Fruit fly (Drosophila melanogaster) whole organism, embryonic: ENCODE measurements around the gene NijC.

Experiments
- Bgb ChIP-seq: fragments of 200-800 bp; sonication (Bioruptor generic); IDR thresholded peaks from 2 replicates; pipeline ENCODE4 v1.3.6; 2022; ENCODE audit warnings: missing biosample characterization, missing genetic modification characterization; ENCODE audit not compliant: partially characterized antibody
- CG10147 ChIP-seq: fragments of 200-800 bp; sonication (Bioruptor generic); optimal IDR thresholded peaks from 2 replicates; lab custom pipeline; 2019; ENCODE audit warnings: missing biosample characterization, mild to moderate bottlenecking, missing genetic modification characterization, moderate library complexity
- CG1024 ChIP-seq: fragments of 200-800 bp; sonication (Bioruptor generic); IDR thresholded peaks from 2 replicates; pipeline ENCODE4 v1.3.6; 2022; ENCODE audit warnings: missing biosample characterization, missing genetic modification characterization
- CG11093 ChIP-seq: fragments of 200-800 bp; sonication (Bioruptor generic); IDR thresholded peaks from 3 replicates; pipeline ENCODE4 v1.3.6; 2022; ENCODE audit warnings: missing biosample characterization, missing genetic modification characterization
- CG11456 ChIP-seq: fragments of 200-800 bp; sonication (Bioruptor generic); IDR thresholded peaks from 3 replicates; pipeline ENCODE4 v1.3.6; 2022; ENCODE audit warnings: missing biosample characterization, missing genetic modification characterization
- CG12104 ChIP-seq: fragments of 200-800 bp; sonication (Bioruptor generic); optimal IDR thresholded peaks from 3 replicates; lab custom pipeline; 2016; ENCODE audit warnings: missing biosample characterization, missing genetic modification characterization
- CG12769 ChIP-seq: fragments of 200-800 bp; sonication (Bioruptor generic); optimal IDR thresholded peaks from 2 replicates; lab custom pipeline; 2019; ENCODE audit warnings: missing biosample characterization, mild to moderate bottlenecking, missing genetic modification characterization, moderate library complexity
- CG15073 ChIP-seq: fragments of 200-800 bp; sonication (Bioruptor generic); optimal IDR thresholded peaks from 2 replicates; lab custom pipeline; 2016; ENCODE audit warnings: missing biosample characterization, missing genetic modification characterization
- CG17568 ChIP-seq: fragments of 200-800 bp; sonication (Bioruptor generic); optimal IDR thresholded peaks from 2 replicates; lab custom pipeline; 2018; ENCODE audit warnings: missing biosample characterization, mild to moderate bottlenecking, missing genetic modification characterization, moderate library complexity
- CG18619 ChIP-seq: fragments of 200-800 bp; sonication (Bioruptor generic); optimal IDR thresholded peaks from 3 replicates; lab custom pipeline; 2017; ENCODE audit warnings: missing biosample characterization, mild to moderate bottlenecking, missing genetic modification characterization
- CG2129 ChIP-seq: fragments of 200-800 bp; sonication (Bioruptor generic); IDR thresholded peaks from 2 replicates; pipeline ENCODE4 v1.3.6; 2022; ENCODE audit warnings: missing biosample characterization, missing genetic modification characterization; ENCODE audit not compliant: partially characterized antibody
- CG3407 ChIP-seq: fragments of 200-800 bp; sonication (Bioruptor generic); optimal IDR thresholded peaks from 2 replicates; lab custom pipeline; 2018; ENCODE audit warnings: missing biosample characterization, mild to moderate bottlenecking, missing genetic modification characterization
- CG34224 ChIP-seq: fragments of 200-800 bp; sonication (Bioruptor generic); IDR thresholded peaks from 3 replicates; pipeline ENCODE4 v1.3.6; 2022; ENCODE audit warnings: missing biosample characterization, missing genetic modification characterization; ENCODE audit not compliant: partially characterized antibody
- CG34376 ChIP-seq: fragments of 200-800 bp; sonication (Bioruptor generic); optimal IDR thresholded peaks from 2 replicates; lab custom pipeline; 2018; ENCODE audit warnings: missing biosample characterization, mild to moderate bottlenecking, missing genetic modification characterization
- CG7556 ChIP-seq: fragments of 200-800 bp; sonication (Bioruptor generic); optimal IDR thresholded peaks from 2 replicates; lab custom pipeline; 2017; ENCODE audit warnings: missing biosample characterization, mild to moderate bottlenecking, missing genetic modification characterization
- CG7963 ChIP-seq: fragments of 200-800 bp; sonication (Bioruptor generic); IDR thresholded peaks from 3 replicates; pipeline ENCODE4 v1.3.6; 2022; ENCODE audit warnings: missing biosample characterization, missing genetic modification characterization; ENCODE audit not compliant: partially characterized antibody
- CG8290 ChIP-seq, 3 experiments: fragments of 200-800 bp; sonication (Bioruptor generic); optimal IDR thresholded peaks; 2 replicates each; lab custom pipeline; 2016 to 2019; ENCODE audit warnings: missing biosample characterization in 3 of 3, missing genetic modification characterization in 3 of 3, mild to moderate bottlenecking in 2 of 3, moderate library complexity in 1 of 3
- Drgx ChIP-seq: fragments of 200-800 bp; sonication (Bioruptor generic); IDR thresholded peaks from 2 replicates; pipeline ENCODE4 v1.3.6; 2022; ENCODE audit warnings: missing biosample characterization, missing genetic modification characterization
- Fer2 ChIP-seq: fragments of 200-800 bp; sonication (Bioruptor generic); optimal IDR thresholded peaks from 2 replicates; lab custom pipeline; 2018; ENCODE audit warnings: missing biosample characterization, mild to moderate bottlenecking, missing genetic modification characterization, moderate library complexity
- HLH4C ChIP-seq: fragments of 200-800 bp; sonication (Bioruptor generic); IDR thresholded peaks from 3 replicates; pipeline ENCODE4 v1.3.6; 2022; ENCODE audit warnings: missing biosample characterization, missing genetic modification characterization; ENCODE audit not compliant: partially characterized antibody
- HLHmδ ChIP-seq: fragments of 200-800 bp; sonication (Bioruptor generic); optimal IDR thresholded peaks from 2 replicates; lab custom pipeline; 2018; ENCODE audit warnings: missing biosample characterization, mild to moderate bottlenecking, missing genetic modification characterization, moderate library complexity
- HmgD ChIP-seq: fragments of 200-800 bp; sonication (Bioruptor generic); optimal IDR thresholded peaks from 3 replicates; lab custom pipeline; 2016; ENCODE audit warnings: missing biosample characterization, missing genetic modification characterization
- Hr39 ChIP-seq: fragments of >200 bp; optimal IDR thresholded peaks from 2 replicates; lab custom pipeline; 2017
- MBD-R2 ChIP-seq: fragments of 200-800 bp; sonication (Bioruptor generic); IDR thresholded peaks from 2 replicates; pipeline ENCODE4 v1.3.6; 2022; ENCODE audit warnings: missing biosample characterization, missing genetic modification characterization
- Med ChIP-seq: fragments of 200-800 bp; sonication (Bioruptor generic); peaks from one replicate; lab custom pipeline; 2016; ENCODE audit warnings: missing biosample characterization, missing genetic modification characterization, mild to moderate bottlenecking, inconsistent platforms, moderate library complexity
- NC2α ChIP-seq: fragments of 200-800 bp; sonication (Bioruptor generic); optimal IDR thresholded peaks from 2 replicates; lab custom pipeline; 2016; ENCODE audit warnings: missing biosample characterization, missing genetic modification characterization
- Nf-YA ChIP-seq: fragments of 200-800 bp; sonication (Bioruptor generic); IDR thresholded peaks from 2 replicates; pipeline ENCODE4 v1.3.6; 2022; ENCODE audit warnings: missing biosample characterization, missing genetic modification characterization
- Oli ChIP-seq: fragments of 200-800 bp; sonication (Bioruptor generic); optimal IDR thresholded peaks from 2 replicates; lab custom pipeline; 2018; ENCODE audit warnings: missing biosample characterization, mild to moderate bottlenecking, missing genetic modification characterization, moderate library complexity
- Ptx1 ChIP-seq: fragments of 200-800 bp; sonication (Bioruptor generic); IDR thresholded peaks from 2 replicates; pipeline ENCODE4 v1.3.6; 2022; ENCODE audit warnings: missing biosample characterization, missing genetic modification characterization
- Ravus ChIP-seq: fragments of 200-800 bp; sonication (Bioruptor generic); IDR thresholded peaks from 2 replicates; pipeline ENCODE4 v1.3.6; 2022; ENCODE audit warnings: missing biosample characterization, missing genetic modification characterization
- Scr ChIP-seq: fragments of 200-800 bp; sonication (Bioruptor generic); IDR thresholded peaks from 2 replicates; pipeline ENCODE4 v1.3.6; 2022; ENCODE audit warnings: missing biosample characterization, missing genetic modification characterization; ENCODE audit not compliant: partially characterized antibody
- Six4 ChIP-seq: fragments of 200-800 bp; sonication (Bioruptor generic); optimal IDR thresholded peaks from 2 replicates; lab custom pipeline; 2016; ENCODE audit warnings: missing biosample characterization, missing genetic modification characterization
- Taf1 ChIP-seq: fragments of 200-800 bp; sonication (Bioruptor generic); IDR thresholded peaks from 2 replicates; pipeline ENCODE4 v1.3.6; 2022; ENCODE audit warnings: missing biosample characterization, missing genetic modification characterization
- Usf ChIP-seq: fragments of 200-800 bp; sonication (Bioruptor generic); optimal IDR thresholded peaks from 2 replicates; lab custom pipeline; 2017; ENCODE audit warnings: missing genotype, missing biosample characterization, missing genetic modification characterization
- Xrp1 ChIP-seq: fragments of 200-800 bp; sonication (Bioruptor generic); IDR thresholded peaks from 2 replicates; pipeline ENCODE4 v1.3.6; 2022; ENCODE audit warnings: missing biosample characterization, missing genetic modification characterization
- ato ChIP-seq: fragments of 200-800 bp; sonication (Bioruptor generic); IDR thresholded peaks from 2 replicates; pipeline ENCODE4 v1.3.6; 2022; ENCODE audit warnings: missing biosample characterization, missing genetic modification characterization; ENCODE audit not compliant: partially characterized antibody
- cas ChIP-seq: fragments of 200-800 bp; sonication (Bioruptor generic); IDR thresholded peaks from 2 replicates; pipeline ENCODE4 v1.3.6; 2022; ENCODE audit warnings: missing biosample characterization, missing genetic modification characterization
- cato ChIP-seq: fragments of 200-800 bp; sonication (Bioruptor generic); optimal IDR thresholded peaks from 2 replicates; lab custom pipeline; 2016; ENCODE audit warnings: missing biosample characterization, missing genetic modification characterization, borderline replicate concordance
- chif ChIP-seq, 2 experiments: fragments of 200-800 bp; sonication (Bioruptor generic); optimal IDR thresholded peaks; 3 replicates each; lab custom pipeline; 2016; ENCODE audit warnings: missing biosample characterization in 2 of 2, missing genetic modification characterization in 2 of 2
- gt ChIP-seq: fragments of 200-800 bp; sonication (Bioruptor generic); IDR thresholded peaks from 2 replicates; pipeline ENCODE4 v1.3.6; 2022; ENCODE audit warnings: missing biosample characterization, missing genetic modification characterization
- h ChIP-seq: fragments of >200 bp; optimal IDR thresholded peaks from 2 replicates; lab custom pipeline; 2017
- nerfin-1 ChIP-seq: fragments of 200-800 bp; sonication (Bioruptor generic); optimal IDR thresholded peaks from 3 replicates; lab custom pipeline; 2019; ENCODE audit warnings: missing biosample characterization, mild to moderate bottlenecking, missing genetic modification characterization, moderate library complexity
- otp ChIP-seq: fragments of 200-800 bp; sonication (Bioruptor generic); IDR thresholded peaks from 3 replicates; pipeline ENCODE4, ENCODE4 v1.3.6; 2022; ENCODE audit warnings: missing biosample characterization, missing genetic modification characterization
- p53 ChIP-seq: fragments of 200-800 bp; sonication (Bioruptor generic); optimal IDR thresholded peaks from 2 replicates; lab custom pipeline; 2016; ENCODE audit warnings: missing biosample characterization, missing genetic modification characterization
- pfk ChIP-seq: fragments of 200-800 bp; sonication (Bioruptor generic); optimal IDR thresholded peaks from 2 replicates; lab custom pipeline; 2018; ENCODE audit warnings: missing biosample characterization, mild to moderate bottlenecking, missing genetic modification characterization, moderate library complexity
- pzg ChIP-seq: fragments of 200-800 bp; sonication (Bioruptor generic); optimal IDR thresholded peaks from 3 replicates; lab custom pipeline; 2018; ENCODE audit warnings: missing biosample characterization, mild to moderate bottlenecking, missing genetic modification characterization, moderate library complexity
- sima ChIP-seq: fragments of 200-800 bp; sonication (Bioruptor generic); optimal IDR thresholded peaks from 2 replicates; lab custom pipeline; 2016; ENCODE audit warnings: missing biosample characterization, missing genetic modification characterization
- slp2 ChIP-seq: fragments of 200-800 bp; sonication (Bioruptor generic); optimal IDR thresholded peaks from 2 replicates; lab custom pipeline; 2016; ENCODE audit warnings: missing biosample characterization, missing genetic modification characterization
- so ChIP-seq: fragments of 200-800 bp; sonication (Bioruptor generic); IDR thresholded peaks from 3 replicates; pipeline ENCODE4 v1.3.6; 2022; ENCODE audit warnings: missing biosample characterization, missing genetic modification characterization
- sob ChIP-seq: fragments of 200-800 bp; sonication (Bioruptor generic); IDR thresholded peaks from 2 replicates; pipeline ENCODE4 v1.3.6; 2022; ENCODE audit warnings: missing biosample characterization, missing genetic modification characterization

NijC gene

dm6 chr3R:12727944-12728649 is 33.2 kb downstream of the NijC start (continued):
- TF ChIP-seq Taf1 (peak; percentile 24; the same call in 1 of the 2 replicates), Bgb (GFP tag; lab: Robert Waterston, UW) (no peak), CG7556 (peak; percentile 49), Fer2 (no peak), CG15073 (GFP tag; lab: Kevin White, UChicago) (no peak), CG12104 (GFP tag; lab: Kevin White, UChicago) (no peak), CG12769 (tag; lab: Kevin White, UChicago) (peak; percentile 57), CG2129 (GFP tag; lab: Robert Waterston, UW) (no peak), sima (GFP tag; lab: Kevin White, UChicago) (no peak), CG3407 (GFP tag; lab: Kevin White, UChicago) (no peak), Nf-YA (GFP tag; lab: Robert Waterston, UW) (no peak), Xrp1 (GFP tag; lab: Robert Waterston, UW) (peak; percentile 44; the same call in 1 of the 2 replicates), HmgD (GFP tag; lab: Kevin White, UChicago) (no peak), Oli (tag; lab: Kevin White, UChicago) (peak; percentile 46), Ravus (GFP tag; lab: Robert Waterston, UW) (no peak), otp (GFP tag; lab: Robert Waterston, UW) (0 out of 3 replicates have a peak, but pooled peaks have one; percentile 19), CG7963 (GFP tag; lab: Robert Waterston, UW) (no peak), CG1024 (no peak), Drgx (GFP tag; lab: Robert Waterston, UW) (no peak), h (no peak), CG11093 (no peak), Med (GFP tag; lab: Kevin White, UChicago) (peak; percentile 71), CG18619 (peak; percentile 21), slp2 (GFP tag; lab: Kevin White, UChicago) (no peak), so (no peak), gt (GFP tag; lab: Robert Waterston, UW) (no peak), pfk (no peak), p53 (GFP tag; lab: Kevin White, UChicago) (no peak), CG10147 (GFP tag; lab: Kevin White, UChicago) (no peak), CG34224 (GFP tag; lab: Robert Waterston, UW) (no peak), Usf (GFP tag; lab: Kevin White, UChicago) (no peak), CG34376 (GFP tag; lab: Kevin White, UChicago) (no peak), HLH4C (GFP tag; lab: Robert Waterston, UW) (no peak), Hr39 (lab: Kevin White, UChicago) (no peak), sob (no peak), Scr (GFP tag; lab: Robert Waterston, UW) (no peak), nerfin-1 (tag; lab: Kevin White, UChicago) (no peak), CG17568 (GFP tag; lab: Kevin White, UChicago) (no peak), MBD-R2 (no peak), ato (GFP tag; lab: Robert Waterston, UW) (no peak), chif (GFP tag; optimal IDR thresholded peaks at IDR 0.05; lab: Kevin White, UChicago) (peak in 1 of 2 experiments; percentile 19), HLHmδ (GFP tag; lab: Kevin White, UChicago) (no peak), CG11456 (peak; percentile 51; the same call in 1 of the 3 replicates), pzg (no peak), cas (GFP tag; lab: Robert Waterston, UW) (no peak), NC2α (GFP tag; lab: Kevin White, UChicago) (no peak), CG8290 (GFP tag; optimal IDR thresholded peaks at IDR 0.05; lab: Kevin White, UChicago) (no peak), CG8290 (tag; optimal IDR thresholded peaks at IDR 0.05; lab: Kevin White, UChicago) (peak in 1 of 2 experiments; percentile 75), Ptx1 (GFP tag; lab: Robert Waterston, UW) (peak; percentile 49; the same call in 1 of the 2 replicates), cato (GFP tag; lab: Kevin White, UChicago) (no peak), Six4 (peak; percentile 10)
